Worm (Caenorhabditis elegans) whole organism, midembryonic: Measurements from ENCODE around the gene fbxb-92.

Experiments
- T22C8.4 ChIP-seq: fragments of 200-800 bp; sonication (Bioruptor generic); IDR thresholded peaks from 2 replicates; pipeline ENCODE4 v1.3.6; 2022; ENCODE audit warnings: missing genetic modification characterization, missing compliant biosample characterization
- flt-1 ChIP-seq: fragments of 200-800 bp; sonication (Bioruptor generic); IDR thresholded peaks from 2 replicates; pipeline ENCODE4 v1.3.6; 2022; ENCODE audit warnings: missing genetic modification characterization, missing compliant biosample characterization
- tab-1 ChIP-seq: fragments of 200-800 bp; sonication (Bioruptor generic); IDR thresholded peaks from 2 replicates; pipeline ENCODE4 v1.3.6; 2022; ENCODE audit warnings: missing genetic modification characterization, missing compliant biosample characterization
- ztf-23 ChIP-seq: fragments of 200-800 bp; sonication (Bioruptor generic); IDR thresholded peaks from 2 replicates; pipeline ENCODE4 v1.3.6; 2022; ENCODE audit warnings: missing genetic modification reagents, missing genetic modification characterization, missing compliant biosample characterization
- ztf-29 ChIP-seq: fragments of 200-800 bp; sonication (Bioruptor generic); IDR thresholded peaks from 2 replicates; pipeline ENCODE4 v1.3.6; 2022; ENCODE audit warnings: missing genetic modification reagents, missing genetic modification characterization, missing compliant biosample characterization

- no peak for TF ChIP-seq flt-1 (GFP tag; lab: Robert Waterston, UW)
- no peak for TF ChIP-seq ztf-23 (GFP tag; lab: Robert Waterston, UW)
- no peak for TF ChIP-seq tab-1
- TF ChIP-seq T22C8.4 (GFP tag; lab: Robert Waterston, UW) = no peak
- TF ChIP-seq ztf-29 (GFP tag; lab: Robert Waterston, UW) = no peak
Observed at ce11 chrII:3779463-3779862, 32.2 kb upstream of the fbxb-92 start, which contains the start of gene T24E12.11.
